Fruit fly (Drosophila melanogaster) whole organism, wandering third instar larva: Measurements from ENCODE around the gene dlt.
A peak's percentile ranks its signal among the peaks of the same experiment; 100 is the strongest.

Experiments used
- Jra ChIP-seq: sonication (Bioruptor generic); optimal IDR thresholded peaks from 2 replicates; lab custom pipeline; 2016; ENCODE audit warnings: missing biosample characterization, missing genetic modification characterization
- Rel ChIP-seq, 2 experiments: fragments of 200-800 bp; sonication (Bioruptor generic) in 1 of 2; optimal IDR thresholded peaks; 2 replicates in 1 of 2; 3 replicates in 1 of 2; lab custom pipeline; 2016 to 2019; ENCODE audit warnings: mild to moderate bottlenecking in 2 of 2, missing biosample characterization in 2 of 2, missing genetic modification characterization in 2 of 2, moderate library complexity in 1 of 2
- h ChIP-seq: fragments of 200-800 bp; sonication (Bioruptor generic); optimal IDR thresholded peaks from 3 replicates; lab custom pipeline; 2016; ENCODE audit warnings: missing biosample characterization, mild to moderate bottlenecking, missing genetic modification characterization
- psq ChIP-seq: fragments of 200-800 bp; sonication (Bioruptor generic); optimal IDR thresholded peaks from 3 replicates; lab custom pipeline; 2017; ENCODE audit warnings: missing biosample characterization, mild to moderate bottlenecking, missing genetic modification characterization, moderate library complexity
- usp ChIP-seq: fragments of >200 bp; optimal IDR thresholded peaks from 2 replicates; lab custom pipeline; 2017; ENCODE audit warnings: missing biosample characterization, missing genetic modification characterization

DNA sequence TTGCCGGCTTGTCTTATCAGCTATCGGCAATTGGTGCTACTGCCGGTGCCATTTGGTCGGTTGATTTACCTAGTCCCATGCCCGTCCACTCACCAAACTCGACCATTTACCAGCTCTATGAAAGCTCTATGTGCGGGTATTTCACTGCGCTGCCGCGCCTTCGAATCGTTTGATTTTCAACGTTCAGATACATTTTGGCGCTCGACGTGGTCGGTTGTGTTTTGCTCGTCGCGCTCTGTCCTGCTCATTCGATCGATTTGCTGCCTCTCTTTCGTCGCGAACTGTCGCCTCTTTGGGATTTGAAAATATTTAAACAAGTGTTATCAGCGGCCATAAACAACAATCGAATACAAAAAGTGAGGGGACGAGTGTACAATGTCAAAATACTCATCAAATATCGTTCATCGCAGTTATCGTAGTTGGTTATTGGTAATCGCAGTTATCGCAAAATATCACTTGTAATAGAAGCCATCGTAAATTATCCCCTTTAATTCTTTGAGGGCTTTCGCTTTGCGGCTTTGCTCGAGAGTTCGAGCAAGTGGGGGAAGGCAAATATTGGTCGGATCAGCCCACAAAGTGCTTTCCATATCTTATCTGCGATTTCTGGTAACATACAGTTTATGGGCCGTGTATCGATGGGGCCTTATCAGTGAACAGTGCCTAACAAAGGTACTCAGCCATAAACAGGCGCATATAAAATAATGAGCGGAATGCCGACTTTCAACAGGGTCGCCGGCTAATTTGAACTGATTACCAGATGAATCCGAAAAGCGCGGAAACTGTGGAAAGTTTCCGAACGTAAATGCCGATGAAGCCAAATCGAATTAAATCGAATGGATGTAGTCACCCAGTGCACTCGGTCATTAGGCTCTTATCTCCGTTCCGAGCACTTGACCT lies 53.2 kb downstream of the dlt start:
- no peak for TF ChIP-seq usp (GFP tag; lab: Kevin White, UChicago)
- no peak for TF ChIP-seq psq (GFP tag; lab: Kevin White, UChicago)
- no peak for TF ChIP-seq h
- TF ChIP-seq Jra: no peak
- no peak for TF ChIP-seq Rel (GFP tag; optimal IDR thresholded peaks at IDR 0.05; lab: Kevin White, UChicago)
- TF ChIP-seq Rel (tag; optimal IDR thresholded peaks at IDR 0.05; lab: Kevin White, UChicago): peak; percentile 23
